Worm (Caenorhabditis elegans) whole organism, early embryonic: ENCODE data around the gene Y53G8AM.8.
A peak's percentile ranks its signal among the peaks of the same experiment; 100 is the strongest.

Source experiments
- aly-1 ChIP-seq: sonication (generic microtip); optimal IDR thresholded peaks from 2 replicates; lab custom pipeline; 2016; ENCODE audit warnings: missing genetic modification characterization, missing compliant biosample characterization
- ama-1 ChIP-seq: fragments of 150-350 bp; optimal IDR thresholded peaks from 2 replicates; lab custom pipeline; 2014
- ceh-36 ChIP-seq: sonication (generic microtip); optimal IDR thresholded peaks from 2 replicates; lab custom pipeline; 2016; ENCODE audit warnings: missing genetic modification characterization, inconsistent platforms, missing compliant biosample characterization
- flt-1 ChIP-seq: fragments of 200-800 bp; sonication (Bioruptor generic); IDR thresholded peaks from 2 replicates; pipeline ENCODE4 v1.3.6; 2022; ENCODE audit warnings: missing genetic modification characterization, missing compliant biosample characterization
- tra-4 ChIP-seq: sonication (generic microtip); optimal IDR thresholded peaks from 2 replicates; lab custom pipeline; 2017; ENCODE audit warnings: missing genetic modification characterization, missing compliant biosample characterization

DNA sequence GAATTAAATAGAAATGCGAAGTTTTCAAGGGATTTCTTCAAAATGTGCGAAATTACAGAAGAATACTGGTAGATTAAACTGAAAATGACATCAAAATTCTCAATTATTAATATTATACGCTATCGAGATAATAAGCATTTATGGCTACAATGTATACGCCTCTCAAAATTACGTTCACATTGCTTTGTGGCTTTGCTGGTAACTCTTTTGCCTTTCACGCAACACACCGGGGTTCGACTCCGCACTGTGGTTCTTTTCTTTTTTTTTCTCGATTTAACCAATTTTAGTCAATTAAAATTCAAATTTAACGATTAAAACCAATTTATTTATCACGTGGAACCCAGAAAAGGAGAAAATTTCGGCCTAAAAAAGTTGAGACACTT, 29.5 kb downstream of the Y53G8AM.8 start:
- TF ChIP-seq flt-1 (GFP tag; lab: Robert Waterston, UW) (peak; percentile 65; the same call in 1 of the 2 replicates), ceh-36 (no peak), aly-1 (no peak), ama-1 (lab: Kevin White, UChicago) (no peak), tra-4 (tag; lab: Kevin White, UChicago) (no peak)
